Worm (Caenorhabditis elegans): ENCODE results near the gene Y69A2AR.31.

The Y69A2AR.31 gene

DNA sequence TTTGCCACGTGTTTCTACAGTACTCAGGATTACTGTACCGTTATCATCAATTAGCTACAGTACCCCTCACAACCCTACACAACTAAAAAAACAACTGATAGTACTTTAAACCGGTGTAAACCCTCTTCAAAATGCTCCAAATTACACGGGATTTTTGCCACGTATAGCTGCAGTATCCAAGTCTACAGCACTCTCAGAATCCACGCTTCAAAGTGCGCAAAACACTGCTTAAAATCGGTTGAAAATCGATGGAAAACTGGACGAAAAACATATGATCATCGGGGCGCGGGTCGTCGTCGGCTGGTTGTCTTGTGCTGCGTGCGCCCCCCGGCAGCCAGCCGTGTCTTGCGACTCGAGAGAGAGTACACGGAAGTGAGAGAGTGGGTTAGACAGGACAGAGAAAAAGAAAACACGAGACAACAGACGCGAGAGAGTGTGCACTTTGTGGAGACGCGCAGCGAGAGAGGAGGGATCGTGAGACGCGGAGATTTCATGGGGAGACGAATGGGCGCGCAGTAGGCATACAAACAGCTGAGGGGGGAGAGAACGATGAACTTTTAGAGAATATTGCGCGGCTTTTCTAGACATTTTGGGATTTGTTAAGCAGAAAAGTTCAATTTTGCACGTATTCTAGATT, 44.6 kb upstream of the Y69A2AR.31 start (continued):
- TF ChIP-seq blmp-1 (tag; optimal IDR thresholded peaks at IDR 0.05; ENCODE audit: insufficient read depth) (peak; percentile 1), unc-62 (GFP tag; optimal IDR thresholded peaks at IDR 0.05) (no peak), dmd-4 (tag; optimal IDR thresholded peaks at IDR 0.05) (no peak), ama-1 (optimal IDR thresholded peaks at IDR 0.05) (peak; percentile 8), elt-1 (tag; optimal IDR thresholded peaks at IDR 0.05) (no peak), mab-5 (tag; optimal IDR thresholded peaks at IDR 0.05) (peak; percentile 78), ceh-16 (tag; optimal IDR thresholded peaks at IDR 0.05) (no peak)

ce11 chrIV:2707012-2707411, 43.2 kb upstream of the Y69A2AR.31 start, which contains the start of gene ubc-8:
TSS of gene ubc-8 (minus strand) at chrIV:2707238.
- TF ChIP-seq R02D3.7 (tag; optimal IDR thresholded peaks at IDR 0.05) (no peak), alr-1 (tag; optimal IDR thresholded peaks at IDR 0.05) (no peak), unc-39 (tag; optimal IDR thresholded peaks at IDR 0.05) (no peak), nhr-77 (tag; optimal IDR thresholded peaks at IDR 0.05) (no peak), nhr-129 (tag; optimal IDR thresholded peaks at IDR 0.05) (no peak), blmp-1 (tag; optimal IDR thresholded peaks at IDR 0.05; ENCODE audit: insufficient read depth) (no peak), crh-2 (tag; optimal IDR thresholded peaks at IDR 0.05) (no peak), aly-2 (tag; optimal IDR thresholded peaks at IDR 0.05) (no peak), sem-4 (tag; optimal IDR thresholded peaks at IDR 0.05) (no peak), Y55F3AM.14 (GFP tag; optimal IDR thresholded peaks at IDR 0.05) (no peak), nhr-237 (tag; optimal IDR thresholded peaks at IDR 0.05) (no peak)

DNA sequence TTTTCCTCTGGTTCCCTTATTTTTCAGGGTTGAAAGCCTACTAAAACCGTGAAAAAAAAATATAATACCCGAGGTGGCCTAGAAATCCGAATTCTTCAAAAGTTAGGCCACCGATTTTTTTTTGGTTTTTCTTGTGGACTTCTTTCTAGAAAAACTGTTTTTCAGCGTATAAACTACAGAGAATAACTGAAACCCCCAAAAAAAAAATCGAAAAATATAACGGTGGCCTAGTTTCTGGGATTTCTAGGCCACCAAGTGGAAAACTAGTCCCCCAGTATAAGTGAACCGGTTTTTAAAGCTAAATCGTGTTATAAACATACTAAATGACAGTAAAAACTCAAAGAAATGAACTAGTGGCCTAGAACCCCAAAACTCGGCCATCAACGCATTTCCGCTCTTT, 41.9 kb upstream of the Y69A2AR.31 start:
- TF ChIP-seq ceh-16 (tag; optimal IDR thresholded peaks at IDR 0.05), result no peak
- no peak for TF ChIP-seq skn-1 (tag; optimal IDR thresholded peaks at IDR 0.05)
- no peak for TF ChIP-seq nhr-129 (tag; optimal IDR thresholded peaks at IDR 0.05)
- no peak for TF ChIP-seq alr-1 (tag; optimal IDR thresholded peaks at IDR 0.05)
- TF ChIP-seq Y55F3AM.14 (GFP tag; optimal IDR thresholded peaks at IDR 0.05), result no peak
- TF ChIP-seq unc-55 (GFP tag; optimal IDR thresholded peaks at IDR 0.05), result no peak

- TF ChIP-seq Y55F3AM.14 (GFP tag; optimal IDR thresholded peaks at IDR 0.05), result no peak
- TF ChIP-seq egl-27 (tag; optimal IDR thresholded peaks at IDR 0.05), result peak; percentile 15
- TF ChIP-seq nhr-6 (tag; optimal IDR thresholded peaks at IDR 0.05), result no peak
- TF ChIP-seq sma-3 (GFP tag; optimal IDR thresholded peaks at IDR 0.05), result peak; percentile 21
- peak; percentile 5 for TF ChIP-seq lin-11 (tag; optimal IDR thresholded peaks at IDR 0.05)
- TF ChIP-seq elt-1 (tag; optimal IDR thresholded peaks at IDR 0.05), result no peak
- no peak for TF ChIP-seq snpc-4 (tag; optimal IDR thresholded peaks at IDR 0.05)
- TF ChIP-seq nhr-21 (tag; optimal IDR thresholded peaks at IDR 0.05), result no peak
- no peak for TF ChIP-seq ztf-1 (GFP tag; conservative IDR thresholded peaks at IDR 0.05)
- no peak for TF ChIP-seq peb-1 (tag; optimal IDR thresholded peaks at IDR 0.05)
- peak; percentile 49 for TF ChIP-seq gmeb-1 (tag; optimal IDR thresholded peaks at IDR 0.05)
- TF ChIP-seq mbf-1 (tag; optimal IDR thresholded peaks at IDR 0.05), result no peak
- no peak for TF ChIP-seq unc-39 (tag; optimal IDR thresholded peaks at IDR 0.05)
- TF ChIP-seq nhr-23 (tag; optimal IDR thresholded peaks at IDR 0.05), result no peak
- peak; percentile 60 for TF ChIP-seq nhr-25 (tag; optimal IDR thresholded peaks at IDR 0.05)
- TF ChIP-seq ztf-11 (tag; optimal IDR thresholded peaks at IDR 0.05), result no peak
- TF ChIP-seq zag-1 (tag; optimal IDR thresholded peaks at IDR 0.05), result no peak
- no peak for TF ChIP-seq mdl-1 (tag; optimal IDR thresholded peaks at IDR 0.05)
- peak; percentile 69 for TF ChIP-seq lin-13 (GFP tag; optimal IDR thresholded peaks at IDR 0.05)
- no peak for TF ChIP-seq R02D3.7 (tag; optimal IDR thresholded peaks at IDR 0.05)
- TF ChIP-seq F13H6.1 (tag; optimal IDR thresholded peaks at IDR 0.05), result no peak
- TF ChIP-seq ceh-82 (tag; optimal IDR thresholded peaks at IDR 0.05), result no peak
- TF ChIP-seq crh-2 (tag; optimal IDR thresholded peaks at IDR 0.05), result peak; percentile 56
- TF ChIP-seq ZK546.5 (tag; optimal IDR thresholded peaks at IDR 0.05), result no peak
- TF ChIP-seq nhr-11 (tag; optimal IDR thresholded peaks at IDR 0.05), result no peak
- TF ChIP-seq nhr-237 (tag; optimal IDR thresholded peaks at IDR 0.05), result no peak
- TF ChIP-seq skn-1 (tag; optimal IDR thresholded peaks at IDR 0.05), result no peak
- peak; percentile 74 for TF ChIP-seq ama-1 (optimal IDR thresholded peaks at IDR 0.05)
- no peak for TF ChIP-seq nhr-10 (tag; optimal IDR thresholded peaks at IDR 0.05)
- no peak for TF ChIP-seq mab-5 (tag; optimal IDR thresholded peaks at IDR 0.05)
- TF ChIP-seq unc-55 (GFP tag; optimal IDR thresholded peaks at IDR 0.05), result peak; percentile 68
- TF ChIP-seq nhr-129 (tag; optimal IDR thresholded peaks at IDR 0.05), result peak; percentile 49
- TF ChIP-seq dmd-4 (tag; optimal IDR thresholded peaks at IDR 0.05), result no peak
- no peak for TF ChIP-seq lin-39 (tag; optimal IDR thresholded peaks at IDR 0.05)
- no peak for TF ChIP-seq aly-2 (tag; optimal IDR thresholded peaks at IDR 0.05)
- no peak for TF ChIP-seq fos-1 (tag; optimal IDR thresholded peaks at IDR 0.05)
- TF ChIP-seq ceh-16 (tag; optimal IDR thresholded peaks at IDR 0.05), result no peak
- no peak for TF ChIP-seq sma-9 (GFP tag; optimal IDR thresholded peaks at IDR 0.05)
- TF ChIP-seq sma-9 (tag; optimal IDR thresholded peaks at IDR 0.05), result no peak
- TF ChIP-seq nhr-77 (tag; optimal IDR thresholded peaks at IDR 0.05), result no peak
- TF ChIP-seq elt-3 (tag; optimal IDR thresholded peaks at IDR 0.05), result no peak
Measured at ce11 chrIV:2703927-2704401, 40.2 kb upstream of the Y69A2AR.31 start, which contains the start of gene Y94H6A.5. TSS of gene Y94H6A.5 (minus strand) at chrIV:2703977.

All from whole organism, L2 larva.